Fruit fly (Drosophila melanogaster) whole organism, wandering third instar larva: ENCODE results near the gene CG12590.

Experiments used
- Abd-B ChIP-seq: fragments of >200 bp; optimal IDR thresholded peaks from 2 replicates; lab custom pipeline; 2017; ENCODE audit warnings: missing biosample characterization, missing genetic modification characterization
- CG32264 ChIP-seq: fragments of 200-800 bp; sonication (Bioruptor generic); optimal IDR thresholded peaks from 2 replicates; lab custom pipeline; 2016; ENCODE audit warnings: missing biosample characterization, missing genetic modification characterization
- CG9705 ChIP-seq: fragments of 200-800 bp; sonication (Bioruptor generic); optimal IDR thresholded peaks from 2 replicates; lab custom pipeline; 2018; ENCODE audit warnings: missing biosample characterization, mild to moderate bottlenecking, missing genetic modification characterization
- CrebA ChIP-seq: fragments of 200-800 bp; sonication (Bioruptor generic); optimal IDR thresholded peaks from 2 replicates; lab custom pipeline; 2016; ENCODE audit warnings: missing biosample characterization, mild to moderate bottlenecking, missing genetic modification characterization, borderline replicate concordance
- Dfd ChIP-seq: fragments of >200 bp; optimal IDR thresholded peaks from 2 replicates; lab custom pipeline; 2017; ENCODE audit warnings: missing biosample characterization, missing genetic modification characterization
- Dif ChIP-seq: fragments of 200-275, 200-300 bp; sonication (Bioruptor generic); optimal IDR thresholded peaks from 2 replicates; lab custom pipeline; 2018; ENCODE audit warnings: missing biosample characterization, missing genetic modification characterization; ENCODE audit not compliant: partially characterized antibody
- GATAd ChIP-seq: sonication (Bioruptor generic); optimal IDR thresholded peaks from 2 replicates; lab custom pipeline; 2016; ENCODE audit warnings: missing biosample characterization, missing genetic modification characterization
- HLH106 ChIP-seq: fragments of 200-800 bp; optimal IDR thresholded peaks from 3 replicates; lab custom pipeline; 2019; ENCODE audit warnings: missing biosample characterization, mild to moderate bottlenecking, missing genetic modification characterization, moderate library complexity
- Hnf4 ChIP-seq: fragments of 200-800 bp; sonication (Bioruptor generic); optimal IDR thresholded peaks from 2 replicates; lab custom pipeline; 2016; ENCODE audit warnings: missing biosample characterization, mild to moderate bottlenecking, missing genetic modification characterization
- Hr78 ChIP-seq: fragments of >200 bp; optimal IDR thresholded peaks from 2 replicates; lab custom pipeline; 2017; ENCODE audit warnings: missing biosample characterization, missing genetic modification characterization
- Hr83 ChIP-seq: fragments of 200-300 bp; sonication (Bioruptor generic); optimal IDR thresholded peaks from 2 replicates; lab custom pipeline; 2016; ENCODE audit warnings: missing biosample characterization, mild to moderate bottlenecking, missing genetic modification characterization, moderate library complexity; ENCODE audit not compliant: poor library complexity, severe bottlenecking
- Jra ChIP-seq: sonication (Bioruptor generic); optimal IDR thresholded peaks from 2 replicates; lab custom pipeline; 2016; ENCODE audit warnings: missing biosample characterization, missing genetic modification characterization
- Mio ChIP-seq: sonication (Bioruptor generic); optimal IDR thresholded peaks from 2 replicates; lab custom pipeline; 2016; ENCODE audit warnings: missing biosample characterization, missing genetic modification characterization
- Myc ChIP-seq: fragments of >200 bp; optimal IDR thresholded peaks from 2 replicates; lab custom pipeline; 2017
- N ChIP-seq: fragments of >200 bp; optimal IDR thresholded peaks from 2 replicates; lab custom pipeline; 2018; ENCODE audit warnings: missing biosample characterization, missing external identifiers, missing genetic modification characterization
- OdsH ChIP-seq: fragments of 200-800 bp; sonication (Bioruptor generic); optimal IDR thresholded peaks from 2 replicates; lab custom pipeline; 2016; ENCODE audit warnings: missing biosample characterization, mild to moderate bottlenecking, missing genetic modification characterization
- Rel ChIP-seq, 2 experiments: fragments of 200-800 bp; sonication (Bioruptor generic) in 1 of 2; optimal IDR thresholded peaks; 2 replicates in 1 of 2; 3 replicates in 1 of 2; lab custom pipeline; 2016 to 2019; ENCODE audit warnings: mild to moderate bottlenecking in 2 of 2, missing biosample characterization in 2 of 2, missing genetic modification characterization in 2 of 2, moderate library complexity in 1 of 2
- Sp1 ChIP-seq: fragments of 200-800 bp; sonication (Bioruptor generic); optimal IDR thresholded peaks from 3 replicates; lab custom pipeline; 2019; ENCODE audit warnings: missing biosample characterization, mild to moderate bottlenecking, missing genetic modification characterization, moderate library complexity
- Vsx2 ChIP-seq: fragments of 200-300, 225-300 bp; sonication (Bioruptor generic); optimal IDR thresholded peaks from 2 replicates; lab custom pipeline; 2018; ENCODE audit warnings: missing biosample characterization, missing genetic modification characterization; ENCODE audit not compliant: partially characterized antibody
- br ChIP-seq: fragments of 200-800 bp; sonication (Bioruptor generic); optimal IDR thresholded peaks from 2 replicates; lab custom pipeline; 2016; ENCODE audit warnings: missing biosample characterization, missing genetic modification characterization
- brk ChIP-seq: fragments of 200-800 bp; sonication (Bioruptor generic); optimal IDR thresholded peaks from 2 replicates; lab custom pipeline; 2016; ENCODE audit warnings: missing biosample characterization, mild to moderate bottlenecking, missing genetic modification characterization
- dl ChIP-seq, 2 experiments: fragments of 175-275, 200-275 bp in 1 of 2; fragments of 200-275 bp in 1 of 2; sonication (Bioruptor generic); optimal IDR thresholded peaks; lab custom pipeline; 2018; ENCODE audit warnings: mild to moderate bottlenecking in 2 of 2, missing biosample characterization in 2 of 2, missing genetic modification characterization in 2 of 2, moderate library complexity in 2 of 2; ENCODE audit not compliant: partially characterized antibody in 2 of 2, insufficient read depth in 1 of 2
- dmrt93B ChIP-seq: fragments of 200-800 bp; sonication (Bioruptor generic); optimal IDR thresholded peaks from 2 replicates; lab custom pipeline; 2018; ENCODE audit warnings: missing biosample characterization, mild to moderate bottlenecking, missing genetic modification characterization
- dsf ChIP-seq: sonication (Bioruptor generic); optimal IDR thresholded peaks from 2 replicates; lab custom pipeline; 2016; ENCODE audit warnings: missing biosample characterization, missing genetic modification characterization, borderline replicate concordance
- ey ChIP-seq: fragments of 200-800 bp; sonication (Bioruptor generic); optimal IDR thresholded peaks from 2 replicates; lab custom pipeline; 2016; ENCODE audit warnings: missing biosample characterization, missing genetic modification characterization
- foxo ChIP-seq, 2 experiments: fragments of 200-800 bp; sonication (Bioruptor generic); optimal IDR thresholded peaks; 2 replicates in 1 of 2; 3 replicates in 1 of 2; lab custom pipeline; 2016 to 2017; ENCODE audit warnings: missing biosample characterization in 2 of 2, missing genetic modification characterization in 2 of 2
- fru ChIP-seq: fragments of 200-800 bp; sonication (Bioruptor generic); optimal IDR thresholded peaks from 3 replicates; lab custom pipeline; 2016; ENCODE audit warnings: missing biosample characterization, mild to moderate bottlenecking, missing genetic modification characterization
- h ChIP-seq: fragments of 200-800 bp; sonication (Bioruptor generic); optimal IDR thresholded peaks from 3 replicates; lab custom pipeline; 2016; ENCODE audit warnings: missing biosample characterization, mild to moderate bottlenecking, missing genetic modification characterization
- jim ChIP-seq: fragments of 175-275, 200-325 bp; sonication (Bioruptor generic); optimal IDR thresholded peaks from 2 replicates; lab custom pipeline; 2016; ENCODE audit warnings: missing biosample characterization, mild to moderate bottlenecking, missing genetic modification characterization
- lola ChIP-seq: fragments of >200 bp; optimal IDR thresholded peaks from 2 replicates; lab custom pipeline; 2017; ENCODE audit warnings: missing biosample characterization, missing genetic modification characterization
- pan ChIP-seq: fragments of >200 bp; optimal IDR thresholded peaks from 2 replicates; lab custom pipeline; 2017
- psq ChIP-seq: fragments of 200-800 bp; sonication (Bioruptor generic); optimal IDR thresholded peaks from 3 replicates; lab custom pipeline; 2017; ENCODE audit warnings: missing biosample characterization, mild to moderate bottlenecking, missing genetic modification characterization, moderate library complexity
- rgr ChIP-seq: fragments of 200-800 bp; sonication (Bioruptor generic); optimal IDR thresholded peaks from 3 replicates; lab custom pipeline; 2016; ENCODE audit warnings: missing biosample characterization, mild to moderate bottlenecking, missing genetic modification characterization
- sage ChIP-seq: fragments of 200-800 bp; sonication (Bioruptor generic); optimal IDR thresholded peaks from 2 replicates; lab custom pipeline; 2016; ENCODE audit warnings: missing biosample characterization, mild to moderate bottlenecking, missing genetic modification characterization
- sv ChIP-seq: fragments of 200-800 bp; sonication (Bioruptor generic); optimal IDR thresholded peaks from 3 replicates; lab custom pipeline; 2016; ENCODE audit warnings: missing biosample characterization, missing genetic modification characterization
- tai ChIP-seq: sonication (Bioruptor generic); optimal IDR thresholded peaks from 2 replicates; lab custom pipeline; 2016; ENCODE audit warnings: missing biosample characterization, missing genetic modification characterization
- usp ChIP-seq: fragments of >200 bp; optimal IDR thresholded peaks from 2 replicates; lab custom pipeline; 2017; ENCODE audit warnings: missing biosample characterization, missing genetic modification characterization
- woc ChIP-seq: sonication (Bioruptor generic); optimal IDR thresholded peaks from 2 replicates; lab custom pipeline; 2016; ENCODE audit warnings: missing biosample characterization, mild to moderate bottlenecking, missing genetic modification characterization

Gene CG12590

dm6 chr3R:5125832-5126231 is 33.6 kb upstream of the CG12590 start:
- TF ChIP-seq h (GFP tag; lab: Kevin White, UChicago) (no peak), Hnf4 (GFP tag; lab: Kevin White, UChicago) (no peak), Dif (GFP tag; lab: Kevin White, UChicago) (no peak), jim (GFP tag; lab: Kevin White, UChicago) (no peak), brk (GFP tag; lab: Kevin White, UChicago) (no peak), Mio (GFP tag; lab: Kevin White, UChicago) (no peak), Dfd (GFP tag; lab: Kevin White, UChicago) (no peak), Hr83 (no peak), lola (no peak), Hr78 (no peak), fru (GFP tag; lab: Kevin White, UChicago) (no peak), HLH106 (tag; lab: Kevin White, UChicago) (no peak)
- TF ChIP-seq, all 38 proteins: peak for 0

- TF ChIP-seq rgr (peak; percentile 47), Dfd (GFP tag; lab: Kevin White, UChicago) (no peak), Mio (GFP tag; lab: Kevin White, UChicago) (no peak), Myc (lab: Kevin White, UChicago) (peak; percentile 90), dl (GFP tag; optimal IDR thresholded peaks at IDR 0.05; lab: Kevin White, UChicago; ENCODE audit: insufficient read depth in 1 of 2, partially characterized antibody in 2 of 2) (peak; percentile 55 to 87), Vsx2 (peak; percentile 87), brk (GFP tag; lab: Kevin White, UChicago) (no peak), sv (GFP tag; lab: Kevin White, UChicago) (peak; percentile 57), Hr78 (no peak), HLH106 (tag; lab: Kevin White, UChicago) (peak; percentile 60), dsf (GFP tag; lab: Kevin White, UChicago) (no peak), h (GFP tag; lab: Kevin White, UChicago) (peak; percentile 41), OdsH (GFP tag; lab: Kevin White, UChicago) (peak; percentile 26), Hnf4 (GFP tag; lab: Kevin White, UChicago) (peak; percentile 46), pan (lab: Kevin White, UChicago) (no peak), GATAd (GFP tag; lab: Kevin White, UChicago) (no peak), lola (no peak), CrebA (GFP tag; lab: Kevin White, UChicago) (no peak), woc (GFP tag; lab: Kevin White, UChicago) (no peak), Hr83 (peak; percentile 45), CG9705 (GFP tag; lab: Kevin White, UChicago) (peak; percentile 23), fru (GFP tag; lab: Kevin White, UChicago) (peak; percentile 33), dmrt93B (GFP tag; lab: Kevin White, UChicago) (peak; percentile 12), Abd-B (no peak), ey (peak; percentile 34), Jra (GFP tag; lab: Kevin White, UChicago) (no peak), foxo (GFP tag; optimal IDR thresholded peaks at IDR 0.05; lab: Kevin White, UChicago) (peak in 1 of 2 experiments; percentile 65), Dif (GFP tag; lab: Kevin White, UChicago) (peak; percentile 97), Sp1 (GFP tag; lab: Kevin White, UChicago) (no peak), CG32264 (GFP tag; lab: Kevin White, UChicago) (no peak), psq (GFP tag; lab: Kevin White, UChicago) (peak; percentile 34), tai (GFP tag; lab: Kevin White, UChicago) (no peak)
These were observed 32.5 kb upstream of the CG12590 start for dm6 chr3R:5126884-5127283.

dm6 chr3R:5127790-5128243 is 31.6 kb upstream of the CG12590 start, which contains the start of gene RabGGTa:
Gene RabGGTa (plus strand): TSS chr3R:5128087.
- no peak for TF ChIP-seq lola
- TF ChIP-seq N (GFP tag; lab: Kevin White, UChicago), result no peak
- TF ChIP-seq psq (GFP tag; lab: Kevin White, UChicago), result no peak
- TF ChIP-seq tai (GFP tag; lab: Kevin White, UChicago), result peak; percentile 40
- TF ChIP-seq CrebA (GFP tag; lab: Kevin White, UChicago), result no peak
- peak; percentile 25 for TF ChIP-seq GATAd (GFP tag; lab: Kevin White, UChicago)
- TF ChIP-seq Dfd (GFP tag; lab: Kevin White, UChicago), result no peak
- TF ChIP-seq Mio (GFP tag; lab: Kevin White, UChicago), result no peak
- TF ChIP-seq Sp1 (GFP tag; lab: Kevin White, UChicago), result peak; percentile 54
- no peak for TF ChIP-seq CG32264 (GFP tag; lab: Kevin White, UChicago)
- TF ChIP-seq Jra (GFP tag; lab: Kevin White, UChicago), result peak; percentile 53
- peak; percentile 40 for TF ChIP-seq rgr
- TF ChIP-seq Vsx2, result no peak
- TF ChIP-seq Abd-B, result no peak
- TF ChIP-seq Dif (GFP tag; lab: Kevin White, UChicago), result no peak
- no peak for TF ChIP-seq brk (GFP tag; lab: Kevin White, UChicago)
- no peak for TF ChIP-seq jim (GFP tag; lab: Kevin White, UChicago)
- no peak for TF ChIP-seq dsf (GFP tag; lab: Kevin White, UChicago)
- no peak for TF ChIP-seq Hr83
- TF ChIP-seq Myc (lab: Kevin White, UChicago), result no peak
- no peak for TF ChIP-seq Rel (GFP tag; optimal IDR thresholded peaks at IDR 0.05; lab: Kevin White, UChicago)
- no peak for TF ChIP-seq Rel (tag; optimal IDR thresholded peaks at IDR 0.05; lab: Kevin White, UChicago)
- peak; percentile 66 for TF ChIP-seq fru (GFP tag; lab: Kevin White, UChicago)
- TF ChIP-seq pan (lab: Kevin White, UChicago), result no peak
- TF ChIP-seq HLH106 (tag; lab: Kevin White, UChicago), result peak; percentile 68
- TF ChIP-seq usp (GFP tag; lab: Kevin White, UChicago), result no peak
- peak; percentile 45 for TF ChIP-seq ey
- peak in 1 of 2 experiments; percentile 51 for TF ChIP-seq foxo (GFP tag; optimal IDR thresholded peaks at IDR 0.05; lab: Kevin White, UChicago)
- TF ChIP-seq Hnf4 (GFP tag; lab: Kevin White, UChicago), result no peak
- TF ChIP-seq br, result peak; percentile 35
- TF ChIP-seq sv (GFP tag; lab: Kevin White, UChicago), result no peak
- TF ChIP-seq sage, result no peak
- no peak for TF ChIP-seq dl (GFP tag; optimal IDR thresholded peaks at IDR 0.05; lab: Kevin White, UChicago; ENCODE audit: insufficient read depth in 1 of 2, partially characterized antibody in 2 of 2)
- TF ChIP-seq dmrt93B (GFP tag; lab: Kevin White, UChicago), result peak; percentile 22
- TF ChIP-seq woc (GFP tag; lab: Kevin White, UChicago), result peak; percentile 24
- TF ChIP-seq OdsH (GFP tag; lab: Kevin White, UChicago), result peak; percentile 33
